In the genomic region with DNA sequence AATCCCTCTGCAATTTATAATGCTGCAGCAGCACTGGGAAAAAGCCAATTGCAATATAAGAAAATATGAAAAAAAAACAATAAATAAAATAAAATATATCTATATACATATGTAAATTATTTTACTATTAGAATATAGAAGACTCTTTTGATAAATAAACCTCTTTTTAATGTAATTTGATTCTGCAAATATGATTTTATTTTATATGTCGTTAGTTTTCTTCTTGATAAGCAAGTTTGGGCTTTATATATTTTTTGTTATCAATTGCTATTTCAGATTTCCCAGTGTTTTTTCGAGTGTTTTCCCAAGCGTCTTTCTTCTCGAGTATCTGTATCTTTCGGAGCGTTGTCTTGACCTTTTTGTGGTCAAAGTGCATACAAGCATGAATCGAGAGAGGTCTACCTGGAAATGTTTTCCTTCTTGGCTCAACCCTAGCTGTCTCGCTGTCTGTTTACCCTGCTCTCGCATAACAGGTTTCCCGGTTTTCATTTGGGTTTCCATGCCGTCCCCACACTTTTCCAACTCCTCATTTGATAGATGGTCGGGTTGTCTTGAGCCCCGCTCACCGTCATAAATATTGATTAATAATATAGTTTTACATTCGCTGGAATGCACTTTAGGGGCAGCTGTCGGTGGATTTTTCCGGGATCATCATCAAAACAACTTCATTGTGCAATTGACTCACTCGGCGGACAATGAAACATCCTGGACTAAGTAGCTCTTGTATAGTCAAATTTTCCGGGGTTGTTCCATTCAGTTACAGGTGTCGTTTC, we compare ENCODE assay signal across 2 fruit fly cellular contexts.
TF ChIP-seq lines count a peak whose summit lies in the region.

No protein-coding gene starts in this region.

TF ChIP-seq in whole organism, embryonic, 481 proteins besides CTCF, POLR2A, EP300 and RAD21 (continued from another document and continues in another):
- TF ChIP-seq CG6765 (GFP tag; optimal IDR thresholded peaks at IDR 0.05; lab: Kevin White, UChicago) (no peak), CG13296 (GFP tag; optimal IDR thresholded peaks at IDR 0.05; lab: Kevin White, UChicago) (no peak), sens-2 (GFP tag; IDR thresholded peaks at IDR 0.05; lab: Robert Waterston, UW) (no peak), fu2 (GFP tag; optimal IDR thresholded peaks at IDR 0.05; lab: Kevin White, UChicago) (no peak), pfk (GFP tag; optimal IDR thresholded peaks at IDR 0.05; lab: Kevin White, UChicago) (no peak), CG9609 (GFP tag; optimal IDR thresholded peaks at IDR 0.05; lab: Kevin White, UChicago) (no peak), gem (tag; optimal IDR thresholded peaks at IDR 0.05; lab: Kevin White, UChicago) (peak; percentile 92), CG13424 (tag; optimal IDR thresholded peaks at IDR 0.05; lab: Kevin White, UChicago) (peak; percentile 78), CG12071 (GFP tag; optimal IDR thresholded peaks at IDR 0.05; lab: Kevin White, UChicago) (no peak), Doc2 (GFP tag; IDR thresholded peaks at IDR 0.05; lab: Robert Waterston, UW) (no peak), fd96Cb (tag; optimal IDR thresholded peaks at IDR 0.05; lab: Kevin White, UChicago) (peak; percentile 85), pita (GFP tag; optimal IDR thresholded peaks at IDR 0.05; lab: Kevin White, UChicago) (no peak), CG7963 (GFP tag; IDR thresholded peaks at IDR 0.05; lab: Robert Waterston, UW; ENCODE audit: partially characterized antibody) (no peak), CG16779 (GFP tag; IDR thresholded peaks at IDR 0.05; lab: Robert Waterston, UW) (no peak), toy (GFP tag; IDR thresholded peaks at IDR 0.05; lab: Robert Waterston, UW) (no peak), jing (GFP tag; optimal IDR thresholded peaks at IDR 0.05; lab: Kevin White, UChicago) (no peak), CG14667 (GFP tag; IDR thresholded peaks at IDR 0.05; lab: Robert Waterston, UW) (peak; percentile 33; the same call in 1 of the 2 replicates), CG34422 (GFP tag; IDR thresholded peaks at IDR 0.05; lab: Robert Waterston, UW) (no peak; the same call in 2 of the 3 replicates), CG4360 (GFP tag; IDR thresholded peaks at IDR 0.05; lab: Robert Waterston, UW) (0 out of 2 replicates have a peak, but pooled peaks have one; percentile 15), cas (GFP tag; IDR thresholded peaks at IDR 0.05; lab: Robert Waterston, UW) (no peak), CG8478 (optimal IDR thresholded peaks at IDR 0.05; lab: Kevin White, UChicago) (no peak), CG7987 (GFP tag; optimal IDR thresholded peaks at IDR 0.05; lab: Kevin White, UChicago) (no peak), Chrac-16 (GFP tag; optimal IDR thresholded peaks at IDR 0.05; lab: Kevin White, UChicago) (peak; percentile 32), maf-S (GFP tag; optimal IDR thresholded peaks at IDR 0.05; lab: Kevin White, UChicago) (no peak), nau (GFP tag; optimal IDR thresholded peaks at IDR 0.05; lab: Kevin White, UChicago) (no peak), CG6175 (GFP tag; IDR thresholded peaks at IDR 0.05; lab: Robert Waterston, UW) (no peak), HHEX (GFP tag; optimal IDR thresholded peaks at IDR 0.05; lab: Kevin White, UChicago) (no peak), CG11247 (GFP tag; IDR thresholded peaks at IDR 0.05; lab: Robert Waterston, UW) (no peak), CG30403 (GFP tag; optimal IDR thresholded peaks at IDR 0.05; lab: Kevin White, UChicago) (peak; percentile 48), ERR (GFP tag; optimal IDR thresholded peaks at IDR 0.05; lab: Kevin White, UChicago) (no peak), CG12659 (GFP tag; optimal IDR thresholded peaks at IDR 0.05; lab: Kevin White, UChicago) (peak; percentile 36), gro (GFP tag; optimal IDR thresholded peaks at IDR 0.05; lab: Kevin White, UChicago) (no peak), MTF-1 (GFP tag; optimal IDR thresholded peaks at IDR 0.05; lab: Kevin White, UChicago; ENCODE audit: borderline replicate concordance) (no peak), slp2 (GFP tag; optimal IDR thresholded peaks at IDR 0.05; lab: Kevin White, UChicago) (no peak), Drgx (GFP tag; IDR thresholded peaks at IDR 0.05; lab: Robert Waterston, UW) (no peak), PHDP (tag; optimal IDR thresholded peaks at IDR 0.05; lab: Kevin White, UChicago) (peak; percentile 62), Hr3 (GFP tag; optimal IDR thresholded peaks at IDR 0.05; lab: Kevin White, UChicago) (peak; percentile 60), peb (GFP tag; IDR thresholded peaks at IDR 0.05; lab: Robert Waterston, UW) (no peak), grn (GFP tag; optimal IDR thresholded peaks at IDR 0.05; lab: Kevin White, UChicago) (no peak), onecut (GFP tag; IDR thresholded peaks at IDR 0.05; lab: Robert Waterston, UW) (no peak), CG6272 (GFP tag; IDR thresholded peaks at IDR 0.05; lab: Robert Waterston, UW) (peak; percentile 38; the same call in 1 of the 2 replicates), CG12219 (GFP tag; optimal IDR thresholded peaks at IDR 0.05; lab: Kevin White, UChicago) (no peak), Sry-δ (GFP tag; optimal IDR thresholded peaks at IDR 0.05; lab: Kevin White, UChicago) (no peak), nmo (GFP tag; optimal IDR thresholded peaks at IDR 0.05; lab: Kevin White, UChicago) (peak; percentile 83), Dp (GFP tag; optimal IDR thresholded peaks at IDR 0.05; lab: Kevin White, UChicago) (no peak), z (GFP tag; IDR thresholded peaks at IDR 0.05; lab: Robert Waterston, UW) (0 out of 3 replicates have a peak, but pooled peaks have one; percentile 17), vnd (GFP tag; IDR thresholded peaks at IDR 0.05; lab: Robert Waterston, UW; ENCODE audit: partially characterized antibody) (no peak), Sry-β (GFP tag; optimal IDR thresholded peaks at IDR 0.05; lab: Kevin White, UChicago) (no peak), ttk (GFP tag; IDR thresholded peaks at IDR 0.05; lab: Robert Waterston, UW) (no peak), Nf-YA (GFP tag; IDR thresholded peaks at IDR 0.05; lab: Robert Waterston, UW) (no peak), CG31441 (GFP tag; IDR thresholded peaks at IDR 0.05; lab: Robert Waterston, UW) (peak; percentile 90), ash1 (GFP tag; optimal IDR thresholded peaks at IDR 0.05; lab: Kevin White, UChicago) (no peak), CG7745 (tag; optimal IDR thresholded peaks at IDR 0.05; lab: Kevin White, UChicago) (no peak), Six4 (GFP tag; optimal IDR thresholded peaks at IDR 0.05; lab: Kevin White, UChicago) (peak; percentile 46), pros (GFP tag; optimal IDR thresholded peaks at IDR 0.05; lab: Kevin White, UChicago) (peak; percentile 93), her (GFP tag; optimal IDR thresholded peaks at IDR 0.05; lab: Kevin White, UChicago) (no peak), CG15011 (GFP tag; optimal IDR thresholded peaks at IDR 0.05; lab: Kevin White, UChicago) (no peak), hb (GFP tag; IDR thresholded peaks at IDR 0.05; lab: Robert Waterston, UW; ENCODE audit: partially characterized antibody) (no peak), br (optimal IDR thresholded peaks at IDR 0.05; lab: Kevin White, UChicago) (no peak), CG15514 (GFP tag; optimal IDR thresholded peaks at IDR 0.05; lab: Kevin White, UChicago) (no peak), CG10654 (GFP tag; optimal IDR thresholded peaks at IDR 0.05; lab: Kevin White, UChicago) (peak; percentile 28), CG2712 (tag; optimal IDR thresholded peaks at IDR 0.05; lab: Kevin White, UChicago) (peak; percentile 92), Side (GFP tag; optimal IDR thresholded peaks at IDR 0.05; lab: Kevin White, UChicago) (no peak)

TF ChIP-seq in whole organism, prepupa, 60 proteins besides CTCF, POLR2A, EP300 and RAD21 (continued from another document):
- TF ChIP-seq OdsH (GFP tag; optimal IDR thresholded peaks at IDR 0.05; lab: Kevin White, UChicago), result peak; percentile 23
- TF ChIP-seq fd59A (GFP tag; optimal IDR thresholded peaks at IDR 0.05; lab: Kevin White, UChicago), result no peak
- TF ChIP-seq CG4318 (GFP tag; optimal IDR thresholded peaks at IDR 0.05; lab: Kevin White, UChicago), result no peak
- no peak for TF ChIP-seq Eip93F (GFP tag; optimal IDR thresholded peaks at IDR 0.05; lab: Kevin White, UChicago)
- no peak for TF ChIP-seq CG6792 (GFP tag; optimal IDR thresholded peaks at IDR 0.05; lab: Kevin White, UChicago)
- no peak for TF ChIP-seq ss (GFP tag; optimal IDR thresholded peaks at IDR 0.05; lab: Kevin White, UChicago)
- no peak for TF ChIP-seq Sox14 (GFP tag; optimal IDR thresholded peaks at IDR 0.05; lab: Kevin White, UChicago)
- TF ChIP-seq CG7368 (GFP tag; optimal IDR thresholded peaks at IDR 0.05; lab: Kevin White, UChicago), result no peak
- no peak for TF ChIP-seq eg (GFP tag; IDR thresholded peaks at IDR 0.05; lab: Robert Waterston, UW)
- TF ChIP-seq CG11902 (GFP tag; optimal IDR thresholded peaks at IDR 0.05; lab: Kevin White, UChicago), result no peak
- peak; percentile 20 for TF ChIP-seq CG6808 (GFP tag; optimal IDR thresholded peaks at IDR 0.05; lab: Kevin White, UChicago)
- no peak for TF ChIP-seq vri (GFP tag; optimal IDR thresholded peaks at IDR 0.05; lab: Kevin White, UChicago)
- TF ChIP-seq CG34406 (GFP tag; optimal IDR thresholded peaks at IDR 0.05; lab: Kevin White, UChicago), result no peak
- TF ChIP-seq CG10669 (GFP tag; optimal IDR thresholded peaks at IDR 0.05; lab: Kevin White, UChicago), result no peak
- no peak for TF ChIP-seq lz (GFP tag; optimal IDR thresholded peaks at IDR 0.05; lab: Kevin White, UChicago)
